Worm (Caenorhabditis elegans): ENCODE results near the gene Y110A2AL.6.

DNA sequence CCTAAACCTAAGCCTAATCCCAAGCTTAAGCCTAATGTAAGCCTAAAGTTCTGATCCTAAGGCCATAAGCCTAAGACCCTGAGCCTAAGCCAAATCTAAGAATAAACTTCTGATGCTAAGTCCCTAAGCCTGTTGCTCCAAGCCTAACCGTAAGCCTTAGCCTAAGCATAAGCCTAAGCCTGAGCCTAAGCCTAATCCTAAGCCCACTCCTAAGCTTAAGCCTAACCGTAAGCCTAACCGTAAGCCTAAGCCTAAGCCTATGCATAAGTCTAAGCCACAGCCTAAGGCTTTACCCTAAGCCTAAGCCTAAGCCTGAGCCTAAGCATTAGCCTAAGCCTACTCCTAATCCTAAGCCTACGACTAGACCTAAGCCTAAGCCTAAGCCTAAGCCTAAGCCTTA, 17.9 kb upstream of the Y110A2AL.6 start:
- TF ChIP-seq nhr-232 (tag; optimal IDR thresholded peaks at IDR 0.05) (no peak), nfya-1 (tag; optimal IDR thresholded peaks at IDR 0.05) (no peak), eyg-1 (tag; optimal IDR thresholded peaks at IDR 0.05) (no peak), dmd-4 (tag; optimal IDR thresholded peaks at IDR 0.05; ENCODE audit: borderline replicate concordance) (no peak), sdc-2 (tag; optimal IDR thresholded peaks at IDR 0.05) (no peak)

Data from whole organism, late embryonic.